Worm (Caenorhabditis elegans): ENCODE measurements around the gene srbc-40.

The srbc-40 gene

DNA sequence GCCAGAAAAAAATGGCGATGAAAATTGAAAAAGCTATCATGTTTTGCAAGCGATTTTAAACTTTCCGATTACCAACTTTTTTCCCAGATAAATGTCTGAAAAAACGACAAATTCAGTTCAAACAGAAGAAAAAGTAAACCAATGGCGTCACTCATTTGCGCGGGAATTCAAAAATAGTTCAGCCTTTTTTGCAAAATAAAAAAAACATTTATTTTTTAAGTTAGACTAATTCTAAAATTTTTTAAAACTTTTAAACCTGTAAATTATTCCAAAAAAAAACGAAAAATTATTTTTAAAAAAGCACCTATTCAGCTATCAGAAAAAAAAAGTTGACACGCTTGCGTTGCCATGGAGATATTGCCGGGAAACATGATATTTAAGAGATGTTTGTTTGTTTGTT is 6.7 kb downstream of the srbc-40 start, which contains the start of gene cyp-33C11:
Gene cyp-33C11 (minus strand): TSS at position 101 of the 400 bp plus-strand sequence.
- TF ChIP-seq zip-4 (GFP tag; optimal IDR thresholded peaks at IDR 0.05) (no peak), unc-30 (tag; optimal IDR thresholded peaks at IDR 0.05) (no peak), egl-27 (tag; optimal IDR thresholded peaks at IDR 0.05) (no peak), lin-13 (GFP tag; optimal IDR thresholded peaks at IDR 0.05) (no peak), fkh-8 (tag; optimal IDR thresholded peaks at IDR 0.05) (no peak), grh-1 (GFP tag; IDR thresholded peaks at IDR 0.05) (no peak), snu-23 (GFP tag; optimal IDR thresholded peaks at IDR 0.05) (no peak), zag-1 (tag; optimal IDR thresholded peaks at IDR 0.05) (no peak), pqm-1 (tag; optimal IDR thresholded peaks at IDR 0.05) (no peak), nhr-12 (tag; optimal IDR thresholded peaks at IDR 0.05) (no peak), ztf-11 (tag; optimal IDR thresholded peaks at IDR 0.05) (no peak), lsy-2 (tag; optimal IDR thresholded peaks at IDR 0.05) (no peak), pax-3 (tag; optimal IDR thresholded peaks at IDR 0.05) (no peak), mep-1 (tag; optimal IDR thresholded peaks at IDR 0.05) (no peak), blmp-1 (tag; optimal IDR thresholded peaks at IDR 0.05) (no peak)

ce11 chrV:708808-709207 is 10.8 kb downstream of the srbc-40 start, which contains the start of gene srbc-39:
Gene srbc-39, plus strand, starts transcription at chrV:709108.
- TF ChIP-seq nhr-90 (tag; optimal IDR thresholded peaks at IDR 0.05; ENCODE audit: poor library complexity) (no peak), ceh-82 (tag; optimal IDR thresholded peaks at IDR 0.05) (no peak), isw-1 (GFP tag; IDR thresholded peaks at IDR 0.05) (no peak), nhr-12 (tag; optimal IDR thresholded peaks at IDR 0.05) (no peak), ceh-63 (GFP tag; optimal IDR thresholded peaks at IDR 0.05) (no peak), aly-2 (tag; optimal IDR thresholded peaks at IDR 0.05) (no peak)

- no peak for TF ChIP-seq mep-1 (tag; optimal IDR thresholded peaks at IDR 0.05)
- TF ChIP-seq dsc-1 (tag; optimal IDR thresholded peaks at IDR 0.05) = no peak
- TF ChIP-seq aly-2 (tag; optimal IDR thresholded peaks at IDR 0.05) = no peak
- TF ChIP-seq isw-1 (GFP tag; IDR thresholded peaks at IDR 0.05) = no peak
- TF ChIP-seq nhr-28 (tag; optimal IDR thresholded peaks at IDR 0.05) = no peak
- no peak for TF ChIP-seq aha-1 (tag; optimal IDR thresholded peaks at IDR 0.05)
- TF ChIP-seq unc-130 (tag; optimal IDR thresholded peaks at IDR 0.05) = no peak
- no peak for TF ChIP-seq nhr-71 (tag; optimal IDR thresholded peaks at IDR 0.05)
- TF ChIP-seq lin-13 (GFP tag; optimal IDR thresholded peaks at IDR 0.05) = no peak
- TF ChIP-seq ama-1 (optimal IDR thresholded peaks at IDR 0.05) = no peak
- TF ChIP-seq ceh-63 (GFP tag; optimal IDR thresholded peaks at IDR 0.05) = no peak
- TF ChIP-seq lin-15B (tag; optimal IDR thresholded peaks at IDR 0.05) = no peak
- no peak for TF ChIP-seq hpl-2 (GFP tag; optimal IDR thresholded peaks at IDR 0.05)
- no peak for TF ChIP-seq mdl-1 (tag; optimal IDR thresholded peaks at IDR 0.05)
- no peak for TF ChIP-seq nhr-85 (tag)
These were observed 12.7 kb downstream of the srbc-40 start, which contains the start of gene srbc-38 for ce11 chrV:706918-707317. Gene srbc-38, plus strand, starts transcription at chrV:707218.

DNA sequence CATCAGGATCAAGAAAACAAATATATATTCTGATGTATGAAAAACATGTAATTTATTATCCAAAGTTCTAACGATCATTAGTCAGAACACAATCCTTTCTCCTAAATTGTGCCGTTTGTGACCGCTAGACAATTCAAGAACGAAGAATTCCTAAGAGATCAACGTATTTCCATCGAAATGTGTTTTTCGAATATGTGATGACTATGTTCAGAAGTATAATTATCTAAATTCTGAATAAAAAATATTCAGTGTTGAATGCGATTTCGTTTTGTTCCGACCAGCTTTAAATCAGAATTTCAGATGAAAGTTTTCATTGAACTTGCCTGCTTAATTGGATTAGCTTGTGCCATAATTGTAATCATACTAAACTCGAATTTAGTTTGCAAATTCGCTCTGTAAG is 17.4 kb downstream of the srbc-40 start, which contains the start of gene srbc-37:
Gene srbc-37 (plus strand): TSS at position 301 of the 400 bp plus-strand sequence.
- TF ChIP-seq snu-23 (GFP tag; optimal IDR thresholded peaks at IDR 0.05) (no peak), unc-62 (GFP tag; optimal IDR thresholded peaks at IDR 0.05) (no peak), ztf-11 (tag; optimal IDR thresholded peaks at IDR 0.05) (no peak), nhr-19 (GFP tag; conservative IDR thresholded peaks at IDR 0.05) (no peak), isw-1 (GFP tag; IDR thresholded peaks at IDR 0.05) (no peak), hlh-4 (tag; optimal IDR thresholded peaks at IDR 0.05) (no peak), fos-1 (tag; optimal IDR thresholded peaks at IDR 0.05) (no peak), unc-98 (GFP tag; IDR thresholded peaks at IDR 0.05) (no peak), egl-27 (tag; optimal IDR thresholded peaks at IDR 0.05) (no peak), elt-3 (tag; optimal IDR thresholded peaks at IDR 0.05) (no peak), lin-13 (GFP tag; optimal IDR thresholded peaks at IDR 0.05) (no peak), ztf-4 (tag; optimal IDR thresholded peaks at IDR 0.05) (no peak), ces-1 (GFP tag; optimal IDR thresholded peaks at IDR 0.05) (no peak), nhr-12 (tag; optimal IDR thresholded peaks at IDR 0.05) (no peak), lin-39 (tag; optimal IDR thresholded peaks at IDR 0.05) (no peak)

All from whole organism, L1 larva.